Worm (Caenorhabditis elegans): ENCODE measurements around the gene clc-22.

The clc-22 gene

ce11 chrII:4018617-4019016, 22.7 kb upstream of the clc-22 start, which contains the start of gene K07D4.6:
TSS of gene K07D4.6 (minus strand) at chrII:4018717.
- TF ChIP-seq egl-27 (tag; optimal IDR thresholded peaks at IDR 0.05) (no peak), F13H6.1 (tag; optimal IDR thresholded peaks at IDR 0.05) (no peak), elt-3 (tag; optimal IDR thresholded peaks at IDR 0.05) (no peak), lsy-2 (tag; optimal IDR thresholded peaks at IDR 0.05) (no peak), nhr-10 (tag; optimal IDR thresholded peaks at IDR 0.05) (no peak), lin-39 (tag; optimal IDR thresholded peaks at IDR 0.05) (no peak), nhr-25 (tag; optimal IDR thresholded peaks at IDR 0.05) (no peak), elt-1 (tag; optimal IDR thresholded peaks at IDR 0.05) (no peak), snpc-4 (tag; optimal IDR thresholded peaks at IDR 0.05) (no peak), fos-1 (tag; optimal IDR thresholded peaks at IDR 0.05) (no peak), ztf-11 (tag; optimal IDR thresholded peaks at IDR 0.05) (no peak), R02D3.7 (tag; optimal IDR thresholded peaks at IDR 0.05) (no peak), mdl-1 (tag; optimal IDR thresholded peaks at IDR 0.05) (no peak), blmp-1 (tag; optimal IDR thresholded peaks at IDR 0.05; ENCODE audit: insufficient read depth) (no peak), nhr-11 (tag; optimal IDR thresholded peaks at IDR 0.05) (no peak), dmd-4 (tag; optimal IDR thresholded peaks at IDR 0.05) (no peak), mab-5 (tag; optimal IDR thresholded peaks at IDR 0.05) (no peak), ama-1 (optimal IDR thresholded peaks at IDR 0.05) (no peak)

ce11 chrII:4011518-4011917, 15.6 kb upstream of the clc-22 start:
- TF ChIP-seq elt-3 (tag; optimal IDR thresholded peaks at IDR 0.05) (no peak), lsy-2 (tag; optimal IDR thresholded peaks at IDR 0.05) (no peak), nhr-6 (tag; optimal IDR thresholded peaks at IDR 0.05) (no peak), R02D3.7 (tag; optimal IDR thresholded peaks at IDR 0.05) (no peak)

ce11 chrII:4007972-4008371, 12.1 kb upstream of the clc-22 start:
- TF ChIP-seq ztf-1 (GFP tag; conservative IDR thresholded peaks at IDR 0.05) (no peak), alr-1 (tag; optimal IDR thresholded peaks at IDR 0.05) (no peak), lin-39 (tag; optimal IDR thresholded peaks at IDR 0.05) (no peak), lsy-2 (tag; optimal IDR thresholded peaks at IDR 0.05) (no peak), nhr-23 (tag; optimal IDR thresholded peaks at IDR 0.05) (no peak), unc-39 (tag; optimal IDR thresholded peaks at IDR 0.05) (no peak), nhr-6 (tag; optimal IDR thresholded peaks at IDR 0.05) (no peak), mdl-1 (tag; optimal IDR thresholded peaks at IDR 0.05) (no peak), zag-1 (tag; optimal IDR thresholded peaks at IDR 0.05) (no peak), lin-11 (tag; optimal IDR thresholded peaks at IDR 0.05) (no peak), mab-5 (tag; optimal IDR thresholded peaks at IDR 0.05) (no peak), nhr-25 (tag; optimal IDR thresholded peaks at IDR 0.05) (no peak), nhr-237 (tag; optimal IDR thresholded peaks at IDR 0.05) (no peak), skn-1 (tag; optimal IDR thresholded peaks at IDR 0.05) (no peak), snpc-4 (tag; optimal IDR thresholded peaks at IDR 0.05) (no peak)

ce11 chrII:4004614-4005013, 8.7 kb upstream of the clc-22 start, which contains the start of gene ephx-1:
TSS of gene ephx-1 (plus strand) at chrII:4004914.
- TF ChIP-seq nhr-21 (tag; optimal IDR thresholded peaks at IDR 0.05) (no peak), nhr-25 (tag; optimal IDR thresholded peaks at IDR 0.05) (no peak), unc-39 (tag; optimal IDR thresholded peaks at IDR 0.05) (no peak), egl-27 (tag; optimal IDR thresholded peaks at IDR 0.05) (no peak), ama-1 (optimal IDR thresholded peaks at IDR 0.05) (no peak), ztf-4 (tag; optimal IDR thresholded peaks at IDR 0.05) (no peak), elt-3 (tag; optimal IDR thresholded peaks at IDR 0.05) (no peak), skn-1 (tag; optimal IDR thresholded peaks at IDR 0.05) (no peak), sma-9 (GFP tag; optimal IDR thresholded peaks at IDR 0.05) (no peak), sma-9 (tag; optimal IDR thresholded peaks at IDR 0.05) (no peak), Y55F3AM.14 (GFP tag; optimal IDR thresholded peaks at IDR 0.05) (no peak), snpc-4 (tag; optimal IDR thresholded peaks at IDR 0.05) (no peak), blmp-1 (tag; optimal IDR thresholded peaks at IDR 0.05; ENCODE audit: insufficient read depth) (no peak), elt-1 (tag; optimal IDR thresholded peaks at IDR 0.05) (no peak), nhr-10 (tag; optimal IDR thresholded peaks at IDR 0.05) (no peak), F13H6.1 (tag; optimal IDR thresholded peaks at IDR 0.05) (no peak), lin-11 (tag; optimal IDR thresholded peaks at IDR 0.05) (no peak), nhr-6 (tag; optimal IDR thresholded peaks at IDR 0.05) (no peak)

- TF ChIP-seq mbf-1 (tag; optimal IDR thresholded peaks at IDR 0.05) (no peak), ama-1 (optimal IDR thresholded peaks at IDR 0.05) (no peak), nhr-237 (tag; optimal IDR thresholded peaks at IDR 0.05) (no peak), zag-1 (tag; optimal IDR thresholded peaks at IDR 0.05) (no peak), sma-9 (GFP tag; optimal IDR thresholded peaks at IDR 0.05) (no peak), sma-9 (tag; optimal IDR thresholded peaks at IDR 0.05) (no peak), dmd-4 (tag; optimal IDR thresholded peaks at IDR 0.05) (no peak), lin-13 (GFP tag; optimal IDR thresholded peaks at IDR 0.05) (no peak), aly-2 (tag; optimal IDR thresholded peaks at IDR 0.05) (no peak), sem-4 (tag; optimal IDR thresholded peaks at IDR 0.05) (no peak), ZK546.5 (tag; optimal IDR thresholded peaks at IDR 0.05) (no peak), peb-1 (tag; optimal IDR thresholded peaks at IDR 0.05) (no peak), snpc-4 (tag; optimal IDR thresholded peaks at IDR 0.05) (no peak)
Measured at ce11 chrII:4002134-4002533, 6.3 kb upstream of the clc-22 start.
